Fruit fly (Drosophila melanogaster): ENCODE data around the gene CG43133.

The CG43133 gene

dm6 chrX:18090333-18090732 lies 39.6 kb downstream of the CG43133 start, which contains the start of gene Swt1 (continued):
- TF ChIP-seq CG14860 (GFP tag; IDR thresholded peaks at IDR 0.05; ENCODE audit: partially characterized antibody), result peak; percentile 89
- no peak for TF ChIP-seq fd3F (GFP tag; optimal IDR thresholded peaks at IDR 0.05)
- TF ChIP-seq cwo (GFP tag; optimal IDR thresholded peaks at IDR 0.05), result no peak
- no peak for TF ChIP-seq CG11723 (GFP tag; optimal IDR thresholded peaks at IDR 0.05)
- TF ChIP-seq CG34224 (GFP tag; IDR thresholded peaks at IDR 0.05; ENCODE audit: partially characterized antibody), result peak; percentile 94
- TF ChIP-seq crol (GFP tag; IDR thresholded peaks at IDR 0.05), result no peak
- no peak for TF ChIP-seq CG3726 (GFP tag; IDR thresholded peaks at IDR 0.05)
- no peak for TF ChIP-seq cg (GFP tag; optimal IDR thresholded peaks at IDR 0.05)
- TF ChIP-seq CG11093 (GFP tag; IDR thresholded peaks at IDR 0.05), result no peak
- TF ChIP-seq gsb-n (tag; optimal IDR thresholded peaks at IDR 0.05), result no peak
- peak; percentile 93 for TF ChIP-seq CG16813 (GFP tag; IDR thresholded peaks at IDR 0.05; ENCODE audit: partially characterized antibody)
- no peak for TF ChIP-seq CG11085 (GFP tag; IDR thresholded peaks at IDR 0.05)
- no peak for TF ChIP-seq CG4424 (GFP tag; optimal IDR thresholded peaks at IDR 0.05)
- TF ChIP-seq trh (GFP tag; optimal IDR thresholded peaks at IDR 0.05), result no peak
- peak; percentile 87 for TF ChIP-seq inv (GFP tag; IDR thresholded peaks at IDR 0.05; ENCODE audit: partially characterized antibody)
- no peak for TF ChIP-seq crc (GFP tag; optimal IDR thresholded peaks at IDR 0.05)
- peak; percentile 28; the same call in 1 of the 4 replicates for TF ChIP-seq chinmo (GFP tag; IDR thresholded peaks at IDR 0.05; ENCODE audit: partially characterized antibody)
- TF ChIP-seq hbn (GFP tag; IDR thresholded peaks at IDR 0.05; ENCODE audit: partially characterized antibody), result peak; percentile 87
- TF ChIP-seq CG31441 (GFP tag; IDR thresholded peaks at IDR 0.05), result no peak
- TF ChIP-seq CG4404 (GFP tag; IDR thresholded peaks at IDR 0.05), result no peak
- peak; percentile 71 for TF ChIP-seq MESR4 (GFP tag; optimal IDR thresholded peaks at IDR 0.05)
- no peak for TF ChIP-seq Six4 (GFP tag; optimal IDR thresholded peaks at IDR 0.05)
- TF ChIP-seq CG13624 (GFP tag; optimal IDR thresholded peaks at IDR 0.05), result no peak
- TF ChIP-seq CG10274 (GFP tag; optimal IDR thresholded peaks at IDR 0.05), result no peak
- TF ChIP-seq CG2116 (GFP tag; optimal IDR thresholded peaks at IDR 0.05), result peak; percentile 39
- no peak for TF ChIP-seq tx (GFP tag; optimal IDR thresholded peaks at IDR 0.05)
- no peak for TF ChIP-seq z (GFP tag; IDR thresholded peaks at IDR 0.05)
- TF ChIP-seq CHES-1-like (GFP tag; optimal IDR thresholded peaks at IDR 0.05), result no peak
- peak; percentile 53 for TF ChIP-seq pzg (GFP tag; optimal IDR thresholded peaks at IDR 0.05)
- peak; percentile 36; the same call in 1 of the 3 replicates for TF ChIP-seq Dbx (GFP tag; IDR thresholded peaks at IDR 0.05)
- TF ChIP-seq trem (tag; optimal IDR thresholded peaks at IDR 0.05), result peak; percentile 38
- peak; percentile 92 for TF ChIP-seq bbx (GFP tag; IDR thresholded peaks at IDR 0.05; ENCODE audit: partially characterized antibody)
- TF ChIP-seq Ets65A (GFP tag), result no peak
- no peak for TF ChIP-seq CG30431 (GFP tag; optimal IDR thresholded peaks at IDR 0.05)
- TF ChIP-seq zen2 (GFP tag; IDR thresholded peaks at IDR 0.05; ENCODE audit: partially characterized antibody), result peak; percentile 89
- TF ChIP-seq hb (GFP tag; IDR thresholded peaks at IDR 0.05; ENCODE audit: partially characterized antibody), result peak; percentile 87
- TF ChIP-seq sqz (GFP tag; optimal IDR thresholded peaks at IDR 0.05), result no peak
- TF ChIP-seq CG16815 (GFP tag; optimal IDR thresholded peaks at IDR 0.05), result no peak
- TF ChIP-seq amos (GFP tag; IDR thresholded peaks at IDR 0.05; ENCODE audit: partially characterized antibody), result peak; percentile 94
- TF ChIP-seq ato (GFP tag; IDR thresholded peaks at IDR 0.05; ENCODE audit: partially characterized antibody), result peak; percentile 78
- TF ChIP-seq slbo (GFP tag; IDR thresholded peaks at IDR 0.05), result peak; percentile 10; the same call in 1 of the 2 replicates
- peak; percentile 6 for TF ChIP-seq CoRest (tag; optimal IDR thresholded peaks at IDR 0.05)
- TF ChIP-seq Hmr (GFP tag; optimal IDR thresholded peaks at IDR 0.05), result peak; percentile 13
- TF ChIP-seq CG8478 (optimal IDR thresholded peaks at IDR 0.05), result no peak
- no peak for TF ChIP-seq CG7271 (tag; optimal IDR thresholded peaks at IDR 0.05)
- TF ChIP-seq CG15479 (GFP tag; optimal IDR thresholded peaks at IDR 0.05), result no peak
- TF ChIP-seq Xbp1 (GFP tag; optimal IDR thresholded peaks at IDR 0.05), result no peak
- no peak for TF ChIP-seq CG11456 (GFP tag; IDR thresholded peaks at IDR 0.05)
- no peak for TF ChIP-seq H15 (GFP tag; IDR thresholded peaks at IDR 0.05)
- TF ChIP-seq Opbp (GFP tag; IDR thresholded peaks at IDR 0.05; ENCODE audit: partially characterized antibody), result peak; percentile 91
